Worm (Caenorhabditis elegans) whole organism, young adult: ENCODE measurements around the gene C55B6.1.

ENCODE experiments used
- B0035.1 ChIP-seq: sonication (generic microtip); optimal IDR thresholded peaks from 2 replicates; lab custom pipeline; 2016; ENCODE audit warnings: missing genetic modification characterization, mild to moderate bottlenecking, missing compliant biosample characterization, missing genotype, missing genetic modification reagents
- C06A6.2 ChIP-seq: fragments of 200-800 bp; sonication (Bioruptor generic); conservative IDR thresholded peaks from 2 replicates; pipeline ENCODE4 v1.3.6; 2022; ENCODE audit warnings: missing genetic modification characterization, missing compliant biosample characterization
- F10E7.11 ChIP-seq: sonication (generic microtip); optimal IDR thresholded peaks from 2 replicates; lab custom pipeline; 2017; ENCODE audit warnings: mild to moderate bottlenecking, missing genetic modification characterization, moderate library complexity, missing compliant biosample characterization
- F39B2.1 ChIP-seq: fragments of 200-800 bp; sonication (Bioruptor generic); IDR thresholded peaks from 2 replicates; pipeline ENCODE4 v1.3.6; 2022; ENCODE audit warnings: missing genetic modification reagents, missing genetic modification characterization, missing compliant biosample characterization
- K11D2.4 ChIP-seq: fragments of 200-800 bp; sonication (Bioruptor generic); IDR thresholded peaks from 2 replicates; pipeline ENCODE4 v1.3.6; 2022; ENCODE audit warnings: missing genetic modification reagents, missing genetic modification characterization, missing compliant biosample characterization
- ama-1 ChIP-seq, 3 experiments: fragments of 150-350 bp in 1 of 3; sonication (generic microtip) in 2 of 3; optimal IDR thresholded peaks; 2 replicates each; lab custom pipeline; 2014 to 2018; ENCODE audit warnings: missing biosample characterization in 2 of 3, missing genetic modification characterization in 2 of 3, missing genetic modification reagents in 2 of 3
- aptf-2 ChIP-seq: fragments of 200-800 bp; sonication (Bioruptor generic); conservative IDR thresholded peaks from 2 replicates; pipeline ENCODE4 v1.3.6; 2022; ENCODE audit warnings: missing genetic modification reagents, missing genetic modification characterization, missing compliant biosample characterization
- atf-7 ChIP-seq: sonication (generic microtip); optimal IDR thresholded peaks from 2 replicates; lab custom pipeline; 2017; ENCODE audit warnings: mild to moderate bottlenecking, missing genetic modification characterization, missing compliant biosample characterization
- athp-1 ChIP-seq: sonication (generic microtip); optimal IDR thresholded peaks from 2 replicates; lab custom pipeline; 2017; ENCODE audit warnings: mild to moderate bottlenecking, missing genetic modification characterization, missing compliant biosample characterization
- attf-6 ChIP-seq: fragments of 200-800 bp; sonication (Bioruptor generic); IDR thresholded peaks from 2 replicates; pipeline ENCODE4 v1.3.6; 2022; ENCODE audit warnings: missing genetic modification reagents, missing genetic modification characterization, missing compliant biosample characterization
- bed-2 ChIP-seq: fragments of 200-800 bp; sonication (Bioruptor generic); IDR thresholded peaks from 2 replicates; pipeline ENCODE4 v1.3.6; 2022; ENCODE audit warnings: missing genetic modification reagents, missing genetic modification characterization, missing compliant biosample characterization
- cebp-1 ChIP-seq, 2 experiments: fragments of 200-800 bp in 1 of 2; sonication (Bioruptor generic) in 1 of 2; sonication (generic microtip) in 1 of 2; IDR thresholded peaks in 1 of 2; optimal IDR thresholded peaks in 1 of 2; 2 replicates each; pipeline versions ENCODE4 v1.3.6 to Lab custom; 2017 to 2022; ENCODE audit warnings: missing compliant biosample characterization in 2 of 2, missing genetic modification characterization in 2 of 2, mild to moderate bottlenecking in 1 of 2, missing genetic modification reagents in 1 of 2, moderate library complexity in 1 of 2
- ceh-100 ChIP-seq: fragments of 200-800 bp; sonication (Bioruptor generic); IDR thresholded peaks from 2 replicates; pipeline ENCODE4 v1.3.6; 2022; ENCODE audit warnings: missing genetic modification reagents, missing genetic modification characterization, missing compliant biosample characterization
- ceh-79 ChIP-seq: sonication (generic microtip); optimal IDR thresholded peaks from 2 replicates; lab custom pipeline; 2017; ENCODE audit warnings: mild to moderate bottlenecking, missing genetic modification characterization, missing compliant biosample characterization
- die-1 ChIP-seq: sonication (generic microtip); optimal IDR thresholded peaks from 2 replicates; lab custom pipeline; 2016; ENCODE audit warnings: missing genotype, mild to moderate bottlenecking, missing genetic modification characterization, missing compliant biosample characterization
- dox-1 ChIP-seq: fragments of 200-800 bp; sonication (Bioruptor generic); IDR thresholded peaks from 2 replicates; pipeline ENCODE4 v1.3.6; 2022; ENCODE audit warnings: missing genetic modification reagents, missing genetic modification characterization, missing compliant biosample characterization
- dpff-1 ChIP-seq: sonication (generic microtip); optimal IDR thresholded peaks from 2 replicates; lab custom pipeline; 2017; ENCODE audit warnings: mild to moderate bottlenecking, missing genetic modification characterization, missing compliant biosample characterization
- efl-1 ChIP-seq: fragments of 150-350 bp; optimal IDR thresholded peaks from 2 replicates; lab custom pipeline; 2014; ENCODE audit warnings: missing biosample characterization, missing genetic modification reagents, missing genetic modification characterization
- egl-18 ChIP-seq: fragments of 200-800 bp; sonication (Bioruptor generic); IDR thresholded peaks from 2 replicates; pipeline ENCODE4 v1.3.6; 2022; ENCODE audit warnings: missing genetic modification reagents, missing genetic modification characterization, missing compliant biosample characterization
- egl-44 ChIP-seq: fragments of 200-800 bp; sonication (Bioruptor generic); IDR thresholded peaks from 2 replicates; pipeline ENCODE4 v1.3.6; 2022; ENCODE audit warnings: missing genetic modification reagents, missing genetic modification characterization, missing compliant biosample characterization
- ets-4 ChIP-seq: fragments of 200-800 bp; sonication (Bioruptor generic); optimal IDR thresholded peaks from 2 replicates; lab custom pipeline; 2018; ENCODE audit warnings: mild to moderate bottlenecking, missing genetic modification characterization, missing compliant biosample characterization
- hmg-1.2 ChIP-seq: fragments of 200-800 bp; sonication (Bioruptor generic); IDR thresholded peaks from 2 replicates; pipeline ENCODE4 v1.3.6; 2022; ENCODE audit warnings: missing genetic modification reagents, missing genetic modification characterization, missing compliant biosample characterization
- hrde-1 ChIP-seq: sonication (generic microtip); optimal IDR thresholded peaks from 2 replicates; lab custom pipeline; 2016; ENCODE audit warnings: missing genetic modification characterization, mild to moderate bottlenecking, missing compliant biosample characterization, moderate library complexity, missing genotype, missing genetic modification reagents, borderline replicate concordance
- let-607 ChIP-seq, 2 experiments: fragments of 200-800 bp in 1 of 2; sonication (Bioruptor generic) in 1 of 2; sonication (generic microtip) in 1 of 2; optimal IDR thresholded peaks; 2 replicates each; lab custom pipeline; 2016 to 2018; ENCODE audit warnings: mild to moderate bottlenecking in 2 of 2, missing compliant biosample characterization in 2 of 2, missing genetic modification characterization in 2 of 2, moderate library complexity in 2 of 2, missing genotype in 1 of 2
- lin-35 ChIP-seq, 3 experiments: fragments of 150-350 bp in 2 of 3; sonication (generic microtip) in 1 of 3; optimal IDR thresholded peaks; 2 replicates each; lab custom pipeline; 2014 to 2018; ENCODE audit warnings: missing biosample characterization in 3 of 3, missing genetic modification characterization in 3 of 3, missing genetic modification reagents in 3 of 3
- madf-10 ChIP-seq: sonication (generic microtip); optimal IDR thresholded peaks from 2 replicates; lab custom pipeline; 2016; ENCODE audit warnings: mild to moderate bottlenecking, missing genetic modification characterization, missing compliant biosample characterization
- madf-3 ChIP-seq: fragments of 200-800 bp; sonication (Bioruptor generic); IDR thresholded peaks from 2 replicates; pipeline ENCODE4 v1.3.6; 2022; ENCODE audit warnings: missing genetic modification reagents, missing genetic modification characterization, missing compliant biosample characterization
- nfya-1 ChIP-seq: sonication (generic microtip); optimal IDR thresholded peaks from 2 replicates; lab custom pipeline; 2017; ENCODE audit warnings: antibody characterized with exemption, missing compliant biosample characterization, missing genetic modification characterization, borderline replicate concordance; ENCODE audit not compliant: insufficient read depth
- nfyb-1 ChIP-seq: fragments of 200-800 bp; sonication (Bioruptor generic); IDR thresholded peaks from 2 replicates; pipeline ENCODE4 v1.3.6; 2022; ENCODE audit warnings: missing genetic modification reagents, missing genetic modification characterization, missing compliant biosample characterization
- nhr-179 ChIP-seq: sonication (generic microtip); optimal IDR thresholded peaks from 2 replicates; lab custom pipeline; 2016; ENCODE audit warnings: mild to moderate bottlenecking, missing genetic modification characterization, missing compliant biosample characterization
- nhr-80 ChIP-seq: sonication (generic microtip); optimal IDR thresholded peaks from 2 replicates; lab custom pipeline; 2016; ENCODE audit warnings: missing genetic modification characterization, missing compliant biosample characterization
- nhr-90 ChIP-seq: sonication (generic microtip); optimal IDR thresholded peaks from 2 replicates; lab custom pipeline; 2016; ENCODE audit warnings: missing genotype, mild to moderate bottlenecking, missing genetic modification characterization, missing compliant biosample characterization
- pbrm-1 ChIP-seq: fragments of 200-800 bp; sonication (Bioruptor generic); IDR thresholded peaks from 2 replicates; pipeline ENCODE4 v1.3.6; 2022; ENCODE audit warnings: missing genetic modification reagents, missing genetic modification characterization, missing compliant biosample characterization
- repo-1 ChIP-seq: sonication (generic microtip); optimal IDR thresholded peaks from 2 replicates; lab custom pipeline; 2017; ENCODE audit warnings: mild to moderate bottlenecking, missing genetic modification characterization, missing compliant biosample characterization
- snpc-4 ChIP-seq, 5 experiments: fragments of 150-350 bp in 1 of 5; sonication (generic microtip) in 4 of 5; optimal IDR thresholded peaks; 2 replicates each; lab custom pipeline; 2014 to 2018; ENCODE audit warnings: missing genetic modification characterization in 5 of 5, missing biosample characterization in 3 of 5, antibody characterized with exemption in 2 of 5, mild to moderate bottlenecking in 2 of 5, missing compliant biosample characterization in 2 of 5, missing genotype in 2 of 5, moderate library complexity in 2 of 5, missing genetic modification reagents in 1 of 5
- tbx-9 ChIP-seq: sonication (generic microtip); optimal IDR thresholded peaks from 2 replicates; lab custom pipeline; 2016; ENCODE audit warnings: borderline replicate concordance, missing genetic modification characterization, inconsistent platforms, missing compliant biosample characterization
- unc-62 ChIP-seq: fragments of 150-350 bp; optimal IDR thresholded peaks from 2 replicates; lab custom pipeline; 2014; ENCODE audit warnings: missing biosample characterization, missing genetic modification reagents, missing genetic modification characterization
- ztf-18 ChIP-seq: sonication (generic microtip); optimal IDR thresholded peaks from 2 replicates; lab custom pipeline; 2016; ENCODE audit warnings: missing genotype, mild to moderate bottlenecking, missing genetic modification characterization, missing compliant biosample characterization
- ztf-22 ChIP-seq: fragments of 200-800 bp; sonication (Bioruptor generic); optimal IDR thresholded peaks from 2 replicates; lab custom pipeline; 2018; ENCODE audit warnings: mild to moderate bottlenecking, missing genetic modification characterization, moderate library complexity, missing compliant biosample characterization
- ztf-25 ChIP-seq: fragments of 200-800 bp; sonication (Bioruptor generic); IDR thresholded peaks from 2 replicates; pipeline ENCODE4 v1.3.6; 2022; ENCODE audit warnings: missing genetic modification reagents, missing genetic modification characterization, missing compliant biosample characterization
- ztf-26 ChIP-seq: sonication (generic microtip); optimal IDR thresholded peaks from 2 replicates; lab custom pipeline; 2017; ENCODE audit warnings: missing genetic modification characterization, missing compliant biosample characterization
- ztf-3 ChIP-seq: fragments of 200-800 bp; sonication (Bioruptor generic); optimal IDR thresholded peaks from 2 replicates; lab custom pipeline; 2018; ENCODE audit warnings: mild to moderate bottlenecking, missing genetic modification characterization, missing compliant biosample characterization

C55B6.1 gene

ce11 chrX:7193894-7194614 is 6.1 kb upstream of the C55B6.1 start, which contains the start of gene dnj-7 (continued):
- TF ChIP-seq madf-3 (GFP tag; lab: Robert Waterston, UW), result no peak
- TF ChIP-seq nfya-1, result no peak
- TF ChIP-seq dox-1 (GFP tag; lab: Robert Waterston, UW), result no peak
- no peak for TF ChIP-seq efl-1 (GFP tag; lab: Kevin White, UChicago)
- no peak for TF ChIP-seq ama-1 (optimal IDR thresholded peaks at IDR 0.05; lab: Kevin White, UChicago)
- no peak for TF ChIP-seq ama-1 (GFP tag; optimal IDR thresholded peaks at IDR 0.05; lab: Kevin White, UChicago)
- no peak for TF ChIP-seq tbx-9 (tag; lab: Kevin White, UChicago)
- TF ChIP-seq attf-6 (GFP tag; lab: Robert Waterston, UW), result no peak
- no peak for TF ChIP-seq dpff-1
- peak; percentile 36; the same call in 1 of the 2 replicates for TF ChIP-seq hmg-1.2 (GFP tag; lab: Robert Waterston, UW)
- no peak for TF ChIP-seq die-1 (tag; lab: Kevin White, UChicago)
- peak; percentile 55 for TF ChIP-seq nhr-80 (tag; lab: Kevin White, UChicago)
- TF ChIP-seq egl-18 (GFP tag; lab: Robert Waterston, UW), result no peak
- TF ChIP-seq ceh-100 (GFP tag; lab: Robert Waterston, UW), result no peak
- TF ChIP-seq ztf-18 (tag; lab: Kevin White, UChicago), result no peak
- no peak for TF ChIP-seq ztf-25
- TF ChIP-seq athp-1, result no peak
- no peak for TF ChIP-seq hrde-1 (tag; lab: Kevin White, UChicago)
- no peak for TF ChIP-seq repo-1 (tag; lab: Kevin White, UChicago)
- TF ChIP-seq B0035.1 (tag; lab: Kevin White, UChicago), result no peak
- TF ChIP-seq madf-10 (tag; lab: Kevin White, UChicago), result no peak

- TF ChIP-seq lin-35 (GFP tag; optimal IDR thresholded peaks at IDR 0.05; lab: Kevin White, UChicago) (no peak), ztf-26 (tag; lab: Kevin White, UChicago) (no peak), ama-1 (optimal IDR thresholded peaks at IDR 0.05; lab: Kevin White, UChicago) (no peak), ama-1 (GFP tag; optimal IDR thresholded peaks at IDR 0.05; lab: Kevin White, UChicago) (no peak), ztf-3 (GFP tag; lab: Kevin White, UChicago) (no peak), C06A6.2 (no peak), atf-7 (tag; lab: Kevin White, UChicago) (peak; percentile 61), F39B2.1 (no peak), let-607 (tag; optimal IDR thresholded peaks at IDR 0.05; lab: Kevin White, UChicago) (peak in 1 of 2 experiments; percentile 66), ets-4 (GFP tag; lab: Kevin White, UChicago) (peak; percentile 44), nhr-90 (tag; lab: Kevin White, UChicago) (peak; percentile 21), unc-62 (GFP tag; lab: Kevin White, UChicago) (peak; percentile 53), efl-1 (GFP tag; lab: Kevin White, UChicago) (no peak), pbrm-1 (GFP tag; lab: Robert Waterston, UW) (no peak), aptf-2 (GFP tag; lab: Robert Waterston, UW) (no peak), bed-2 (GFP tag; lab: Robert Waterston, UW) (no peak), nfyb-1 (GFP tag; lab: Robert Waterston, UW) (peak; percentile 74), K11D2.4 (no peak), nhr-80 (tag; lab: Kevin White, UChicago) (peak; percentile 95), madf-10 (tag; lab: Kevin White, UChicago) (peak; percentile 50), F10E7.11 (no peak), snpc-4 (GFP tag; optimal IDR thresholded peaks at IDR 0.05; lab: Kevin White, UChicago) (no peak), snpc-4 (tag; optimal IDR thresholded peaks at IDR 0.05; lab: Kevin White, UChicago) (no peak), egl-44 (GFP tag; lab: Robert Waterston, UW) (0 out of 2 replicates have a peak, but pooled peaks have one; percentile 38), ceh-79 (tag; lab: Kevin White, UChicago) (no peak), cebp-1 (GFP tag; IDR thresholded peaks at IDR 0.05; lab: Robert Waterston, UW) (no peak), cebp-1 (tag; optimal IDR thresholded peaks at IDR 0.05; lab: Kevin White, UChicago) (peak; percentile 55), ztf-22 (peak; percentile 41), nhr-179 (tag; lab: Kevin White, UChicago) (no peak)
These were observed 311 bp downstream of the C55B6.1 start for ce11 chrX:7200475-7200874.
